Fruit fly (Drosophila melanogaster) whole organism, pupa: ENCODE results near the gene salr.

ENCODE experiments used
- CG10348 ChIP-seq: fragments of 200-800 bp; sonication (Bioruptor generic); IDR thresholded peaks from 2 replicates; pipeline ENCODE4 v1.3.6; 2022; ENCODE audit warnings: missing biosample characterization, missing genetic modification characterization
- CG12605 ChIP-seq: fragments of 200-800 bp; sonication (Bioruptor generic); IDR thresholded peaks from 2 replicates; pipeline ENCODE4 v1.3.6; 2022; ENCODE audit warnings: missing biosample characterization, missing genetic modification characterization
- CG13204 ChIP-seq: fragments of 200-800 bp; sonication (Bioruptor generic); optimal IDR thresholded peaks from 2 replicates; lab custom pipeline; 2018; ENCODE audit warnings: missing biosample characterization, mild to moderate bottlenecking, missing genetic modification characterization, moderate library complexity
- CG14655 ChIP-seq: fragments of 200-800 bp; sonication (Bioruptor generic); optimal IDR thresholded peaks from 3 replicates; lab custom pipeline; 2017; ENCODE audit warnings: mild to moderate bottlenecking, missing biosample characterization, missing genetic modification reagents, missing genetic modification characterization
- CG15710 ChIP-seq: fragments of 200-800 bp; sonication (Bioruptor generic); optimal IDR thresholded peaks from 2 replicates; lab custom pipeline; 2018; ENCODE audit warnings: missing biosample characterization, mild to moderate bottlenecking, missing genetic modification characterization, moderate library complexity
- CG17806 ChIP-seq: fragments of 200-800 bp; sonication (Bioruptor generic); optimal IDR thresholded peaks from 2 replicates; lab custom pipeline; 2018; ENCODE audit warnings: missing biosample characterization, mild to moderate bottlenecking, missing genetic modification characterization, moderate library complexity
- CG32121 ChIP-seq: fragments of 200-800 bp; sonication (Bioruptor generic); IDR thresholded peaks from 2 replicates; pipeline ENCODE4 v1.3.6; 2022; ENCODE audit warnings: missing biosample characterization, missing genetic modification characterization
- CG34367 ChIP-seq: fragments of 200-800 bp; sonication (Bioruptor generic); optimal IDR thresholded peaks from 2 replicates; lab custom pipeline; 2018; ENCODE audit warnings: missing biosample characterization, mild to moderate bottlenecking, missing genetic modification characterization
- CG4496 ChIP-seq: fragments of 200-800 bp; sonication (Bioruptor generic); IDR thresholded peaks from 3 replicates; pipeline ENCODE4 v1.3.6; 2022; ENCODE audit warnings: missing biosample characterization, missing genetic modification characterization
- CG8159 ChIP-seq: fragments of 200-800 bp; sonication (Bioruptor generic); optimal IDR thresholded peaks from 3 replicates; lab custom pipeline; 2018; ENCODE audit warnings: missing biosample characterization, mild to moderate bottlenecking, missing genetic modification characterization, moderate library complexity
- CG8301 ChIP-seq: fragments of 200-800 bp; sonication (Bioruptor generic); optimal IDR thresholded peaks from 2 replicates; lab custom pipeline; 2018; ENCODE audit warnings: missing biosample characterization, mild to moderate bottlenecking, missing genetic modification characterization
- CG9948 ChIP-seq: fragments of 200-800 bp; sonication (Bioruptor generic); optimal IDR thresholded peaks from 2 replicates; lab custom pipeline; 2018; ENCODE audit warnings: missing biosample characterization, mild to moderate bottlenecking, missing genetic modification characterization, moderate library complexity
- D1 ChIP-seq: fragments of 200-800 bp; sonication (Bioruptor generic); optimal IDR thresholded peaks from 2 replicates; lab custom pipeline; 2018; ENCODE audit warnings: missing biosample characterization, mild to moderate bottlenecking, missing genetic modification characterization, moderate library complexity
- EcR ChIP-seq: fragments of 200-800 bp; sonication (Bioruptor generic); optimal IDR thresholded peaks from 3 replicates; lab custom pipeline; 2019; ENCODE audit warnings: missing biosample characterization, missing genetic modification characterization, mild to moderate bottlenecking, moderate library complexity, missing genetic modification reagents
- Ets98B ChIP-seq: fragments of 200-800 bp; sonication (Bioruptor generic); IDR thresholded peaks from 2 replicates; pipeline ENCODE4 v1.3.6; 2022; ENCODE audit warnings: missing biosample characterization, missing genetic modification characterization
- Pif1A ChIP-seq: fragments of 200-800 bp; sonication (Bioruptor generic); optimal IDR thresholded peaks from 3 replicates; lab custom pipeline; 2016; ENCODE audit warnings: missing biosample characterization, missing genetic modification characterization
- Pif1B ChIP-seq: fragments of 200-800 bp; sonication (Bioruptor generic); optimal IDR thresholded peaks from 3 replicates; lab custom pipeline; 2016; ENCODE audit warnings: missing biosample characterization, missing genetic modification characterization
- Snoo ChIP-seq: fragments of 200-800 bp; sonication (Bioruptor generic); optimal IDR thresholded peaks from 3 replicates; lab custom pipeline; 2017; ENCODE audit warnings: missing biosample characterization, mild to moderate bottlenecking, missing genetic modification characterization, inconsistent platforms
- fd96Ca ChIP-seq: fragments of 200-800 bp; sonication (Bioruptor generic); IDR thresholded peaks from 3 replicates; pipeline ENCODE4 v1.3.6; 2022; ENCODE audit warnings: missing biosample characterization, missing genetic modification characterization
- gl ChIP-seq: fragments of 200-800 bp; sonication (Bioruptor generic); optimal IDR thresholded peaks from 2 replicates; lab custom pipeline; 2018; ENCODE audit warnings: missing biosample characterization, mild to moderate bottlenecking, missing genetic modification characterization
- rn ChIP-seq: fragments of 200-800 bp; sonication (Bioruptor generic); IDR thresholded peaks from 2 replicates; pipeline ENCODE4 v1.3.6; 2022; ENCODE audit warnings: missing biosample characterization, missing genetic modification characterization

Gene salr

dm6 chr2L:11345069-11345468 is 13.6 kb upstream of the salr start:
- TF ChIP-seq Ets98B, result no peak
- TF ChIP-seq rn (GFP tag; lab: Robert Waterston, UW), result no peak
- no peak for TF ChIP-seq CG8301 (tag; lab: Kevin White, UChicago)
- TF ChIP-seq, all 21 proteins: peak for 0

dm6 chr2L:11347052-11347758 is 11.5 kb upstream of the salr start:
- no peak for TF ChIP-seq CG10348 (GFP tag; lab: Robert Waterston, UW)
- TF ChIP-seq CG8301 (tag; lab: Kevin White, UChicago), result no peak
- no peak for TF ChIP-seq CG13204 (GFP tag; lab: Kevin White, UChicago)
- no peak for TF ChIP-seq CG12605 (GFP tag; lab: Robert Waterston, UW)
- TF ChIP-seq Ets98B, result no peak

DNA sequence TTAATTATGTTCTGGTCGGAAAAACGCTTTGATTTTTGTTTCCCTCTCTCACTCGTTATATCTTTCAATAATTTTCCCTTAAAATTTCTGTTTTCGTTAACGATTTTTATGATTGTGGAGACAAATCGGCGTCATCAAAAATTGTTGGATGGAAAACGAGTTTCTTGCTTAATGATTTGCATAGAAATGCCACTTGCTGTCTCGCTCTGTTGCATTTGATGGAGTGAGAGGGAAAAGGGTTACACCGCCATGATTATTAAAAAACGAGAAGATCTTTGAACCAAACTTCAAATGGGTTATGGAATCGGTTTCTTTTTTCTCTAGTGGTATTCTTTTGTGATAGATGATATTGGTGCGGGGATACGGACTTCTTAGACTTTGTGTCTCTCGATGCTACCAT is 1.8 kb upstream of the salr start:
- TF ChIP-seq CG13204 (GFP tag; lab: Kevin White, UChicago) (no peak), CG12605 (GFP tag; lab: Robert Waterston, UW) (no peak), rn (GFP tag; lab: Robert Waterston, UW) (no peak), CG17806 (tag; lab: Kevin White, UChicago) (no peak), CG9948 (tag; lab: Kevin White, UChicago) (no peak), gl (tag; lab: Kevin White, UChicago) (no peak), CG34367 (tag; lab: Kevin White, UChicago) (no peak), CG14655 (GFP tag; lab: Kevin White, UChicago) (no peak), Ets98B (no peak), D1 (tag; lab: Kevin White, UChicago) (no peak), EcR (no peak), CG10348 (GFP tag; lab: Robert Waterston, UW) (no peak)
- TF ChIP-seq, all 21 proteins: peak for 0

- TF ChIP-seq CG9948 (tag; lab: Kevin White, UChicago), result no peak
- TF ChIP-seq CG32121, result no peak
- no peak for TF ChIP-seq D1 (tag; lab: Kevin White, UChicago)
- TF ChIP-seq CG10348 (GFP tag; lab: Robert Waterston, UW), result no peak
- no peak for TF ChIP-seq CG8159 (tag; lab: Kevin White, UChicago)
- TF ChIP-seq CG8301 (tag; lab: Kevin White, UChicago), result no peak
- no peak for TF ChIP-seq Pif1B (GFP tag; lab: Kevin White, UChicago)
- no peak for TF ChIP-seq CG14655 (GFP tag; lab: Kevin White, UChicago)
- TF ChIP-seq fd96Ca (GFP tag; lab: Robert Waterston, UW), result no peak
- TF ChIP-seq rn (GFP tag; lab: Robert Waterston, UW), result no peak
- no peak for TF ChIP-seq Ets98B
- no peak for TF ChIP-seq EcR
- TF ChIP-seq CG15710, result no peak
- no peak for TF ChIP-seq CG34367 (tag; lab: Kevin White, UChicago)
- TF ChIP-seq, all 21 proteins: peak for 0
Observed at dm6 chr2L:11359193-11359592, 520 bp downstream of the salr start.

dm6 chr2L:11384747-11385146 is 26.1 kb downstream of the salr start:
- TF ChIP-seq rn (GFP tag; lab: Robert Waterston, UW), result no peak
- peak; percentile 4 for TF ChIP-seq CG9948 (tag; lab: Kevin White, UChicago)
- no peak for TF ChIP-seq EcR
- TF ChIP-seq CG12605 (GFP tag; lab: Robert Waterston, UW), result no peak
- TF ChIP-seq CG17806 (tag; lab: Kevin White, UChicago), result no peak
- TF ChIP-seq CG14655 (GFP tag; lab: Kevin White, UChicago), result peak; percentile 45
- peak; percentile 64; the same call in 2 of the 3 replicates for TF ChIP-seq fd96Ca (GFP tag; lab: Robert Waterston, UW)
- TF ChIP-seq gl (tag; lab: Kevin White, UChicago), result no peak
- no peak for TF ChIP-seq CG13204 (GFP tag; lab: Kevin White, UChicago)
- no peak for TF ChIP-seq Pif1B (GFP tag; lab: Kevin White, UChicago)
- peak; percentile 11 for TF ChIP-seq CG15710
- peak; percentile 19 for TF ChIP-seq Snoo (tag; lab: Kevin White, UChicago)
- no peak for TF ChIP-seq CG10348 (GFP tag; lab: Robert Waterston, UW)
- TF ChIP-seq CG32121, result no peak
- no peak for TF ChIP-seq Ets98B
- no peak for TF ChIP-seq CG34367 (tag; lab: Kevin White, UChicago)
- peak; percentile 32; the same call in 2 of the 3 replicates for TF ChIP-seq CG4496 (GFP tag; lab: Robert Waterston, UW)
- peak; percentile 23 for TF ChIP-seq CG8301 (tag; lab: Kevin White, UChicago)
- TF ChIP-seq CG8159 (tag; lab: Kevin White, UChicago), result peak; percentile 17
- TF ChIP-seq Pif1A (GFP tag; lab: Kevin White, UChicago), result peak; percentile 26
- TF ChIP-seq D1 (tag; lab: Kevin White, UChicago), result no peak

- peak; percentile 16 for TF ChIP-seq CG34367 (tag; lab: Kevin White, UChicago)
- TF ChIP-seq D1 (tag; lab: Kevin White, UChicago), result no peak
- peak; percentile 27 for TF ChIP-seq gl (tag; lab: Kevin White, UChicago)
- TF ChIP-seq Snoo (tag; lab: Kevin White, UChicago), result peak; percentile 17
- peak; percentile 57 for TF ChIP-seq Pif1A (GFP tag; lab: Kevin White, UChicago)
- no peak for TF ChIP-seq rn (GFP tag; lab: Robert Waterston, UW)
- no peak for TF ChIP-seq CG10348 (GFP tag; lab: Robert Waterston, UW)
- peak; percentile 62 for TF ChIP-seq CG14655 (GFP tag; lab: Kevin White, UChicago)
- TF ChIP-seq EcR, result no peak
- peak; percentile 54; the same call in 1 of the 2 replicates for TF ChIP-seq CG32121
- TF ChIP-seq Pif1B (GFP tag; lab: Kevin White, UChicago), result peak; percentile 58
- TF ChIP-seq fd96Ca (GFP tag; lab: Robert Waterston, UW), result 0 out of 3 replicates have a peak, but pooled peaks have one; percentile 46
- TF ChIP-seq CG15710, result peak; percentile 69
- peak; percentile 74 for TF ChIP-seq CG8159 (tag; lab: Kevin White, UChicago)
- no peak for TF ChIP-seq CG13204 (GFP tag; lab: Kevin White, UChicago)
- TF ChIP-seq Ets98B, result peak; percentile 45; the same call in 1 of the 2 replicates
- peak; percentile 66 for TF ChIP-seq CG17806 (tag; lab: Kevin White, UChicago)
- TF ChIP-seq CG8301 (tag; lab: Kevin White, UChicago), result peak; percentile 50
- peak; percentile 59; the same call in 2 of the 3 replicates for TF ChIP-seq CG4496 (GFP tag; lab: Robert Waterston, UW)
- peak; percentile 52 for TF ChIP-seq CG9948 (tag; lab: Kevin White, UChicago)
- no peak for TF ChIP-seq CG12605 (GFP tag; lab: Robert Waterston, UW)
- TF ChIP-seq, all 21 proteins: peak for 15
Observed at dm6 chr2L:11386379-11387017, 27.8 kb downstream of the salr start.
